Worm (Caenorhabditis elegans): ENCODE measurements around the gene zmp-1.

DNA sequence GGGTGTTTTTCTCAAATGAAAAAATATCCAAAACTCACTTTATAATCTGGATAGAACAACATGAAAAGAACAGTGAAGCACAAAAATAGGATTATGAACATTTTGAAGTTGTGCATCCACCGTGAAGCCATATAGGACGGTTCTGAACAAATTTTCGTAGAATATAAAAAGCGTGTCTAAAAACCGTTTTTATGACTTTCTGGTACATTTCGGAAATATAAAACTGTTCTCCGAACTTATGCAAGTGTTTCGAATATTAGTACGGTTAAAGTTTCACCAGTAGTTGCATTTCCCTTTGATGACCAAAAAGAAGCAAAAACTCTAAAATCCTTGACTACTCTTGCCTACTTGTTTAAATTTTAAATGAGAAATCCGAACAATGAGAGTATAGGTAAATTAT is 44.1 kb downstream of the zmp-1 start, which contains the start of gene C28H8.8:
- no peak for TF ChIP-seq ceh-34 (tag; optimal IDR thresholded peaks at IDR 0.05)
- no peak for TF ChIP-seq hlh-8 (tag; optimal IDR thresholded peaks at IDR 0.05)

Data from whole organism, late embryonic.